ENCODE assay signal across 1 fruit fly cellular context in genomic region chr3R:19370693-19371092, dm6.
TF ChIP-seq lines count a peak whose summit lies in the region.

No protein-coding gene starts in this region.

TF ChIP-seq in whole organism, embryonic, 481 proteins besides CTCF, POLR2A, EP300 and RAD21 (continued from another document):
- peak; percentile 12 for TF ChIP-seq tin (GFP tag; optimal IDR thresholded peaks at IDR 0.05; lab: Kevin White, UChicago)
- TF ChIP-seq aop (GFP tag; IDR thresholded peaks at IDR 0.05; lab: Robert Waterston, UW), result no peak
- TF ChIP-seq CG12391 (tag; optimal IDR thresholded peaks at IDR 0.05; lab: Kevin White, UChicago), result no peak
- TF ChIP-seq zfh1 (GFP tag; IDR thresholded peaks at IDR 0.05; lab: Robert Waterston, UW), result 0 out of 3 replicates have a peak, but pooled peaks have one; percentile 19
- no peak for TF ChIP-seq CG18011 (GFP tag; optimal IDR thresholded peaks at IDR 0.05; lab: Kevin White, UChicago)
